Worm (Caenorhabditis elegans) whole organism, L4/young adult: Measurements from ENCODE around the gene mrpl-44.

ENCODE experiments used
- W03F9.2 ChIP-seq: fragments of 150-350 bp; optimal IDR thresholded peaks from 2 replicates; lab custom pipeline; 2014; ENCODE audit warnings: missing biosample characterization, missing genetic modification characterization
- dao-5 ChIP-seq: sonication (generic microtip); optimal IDR thresholded peaks from 2 replicates; lab custom pipeline; 2016; ENCODE audit warnings: missing genotype, missing genetic modification characterization, moderate library complexity, missing compliant biosample characterization
- him-1 ChIP-seq: sonication (generic microtip); optimal IDR thresholded peaks from 2 replicates; lab custom pipeline; 2016; ENCODE audit warnings: missing genotype, missing genetic modification reagents, missing genetic modification characterization, missing compliant biosample characterization

Gene mrpl-44

ce11 chrIII:9105653-9106052, 16.5 kb upstream of the mrpl-44 start:
- no peak for TF ChIP-seq him-1 (tag; lab: Kevin White, UChicago)
- TF ChIP-seq W03F9.2 (tag; lab: Kevin White, UChicago): no peak
- TF ChIP-seq dao-5 (tag; lab: Kevin White, UChicago): no peak

DNA sequence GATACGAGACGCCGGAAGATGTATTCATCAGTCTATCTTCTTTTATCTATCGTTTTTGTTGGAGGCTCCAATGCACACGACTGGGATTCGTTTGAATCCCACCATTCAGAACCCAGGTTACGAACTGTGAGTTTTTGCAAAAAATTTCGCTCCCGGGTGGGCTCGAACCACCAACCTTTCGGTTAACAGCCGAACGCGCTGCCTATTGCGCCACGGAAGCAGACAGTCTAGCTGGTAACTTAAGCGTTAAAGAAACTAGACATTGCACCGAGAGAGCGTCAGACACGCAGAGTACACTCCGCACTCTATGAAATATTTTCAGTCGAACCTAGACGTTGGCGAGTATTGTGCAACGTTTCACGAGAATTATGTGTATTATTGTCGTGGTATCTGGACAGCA, 14.9 kb upstream of the mrpl-44 start:
- TF ChIP-seq dao-5 (tag; lab: Kevin White, UChicago) (no peak), him-1 (tag; lab: Kevin White, UChicago) (peak; percentile 8), W03F9.2 (tag; lab: Kevin White, UChicago) (no peak)

DNA sequence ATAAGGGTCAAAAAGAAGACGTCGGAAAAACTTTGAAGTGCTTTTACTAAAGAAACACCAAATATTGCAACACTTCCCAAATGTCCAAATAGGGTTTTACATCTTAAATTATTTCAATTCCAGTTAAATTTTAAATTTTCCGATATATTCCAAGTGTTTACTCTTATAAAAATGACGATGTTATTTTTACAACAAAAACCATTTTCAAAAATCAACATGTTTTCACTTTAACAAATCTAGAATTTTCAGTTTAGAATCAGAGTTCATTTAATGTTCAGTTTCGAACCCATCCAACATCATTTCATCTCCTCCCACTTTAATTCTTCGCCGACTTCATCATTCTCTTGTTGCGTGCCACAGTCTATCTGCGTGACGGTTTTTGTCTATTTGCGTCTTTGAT, 14.5 kb upstream of the mrpl-44 start, which contains the start of gene dos-1:
dos-1 (plus strand) TSS at position 301 of the 400 bp plus-strand sequence.
- no peak for TF ChIP-seq W03F9.2 (tag; lab: Kevin White, UChicago)
- TF ChIP-seq him-1 (tag; lab: Kevin White, UChicago): no peak
- TF ChIP-seq dao-5 (tag; lab: Kevin White, UChicago): no peak

- TF ChIP-seq dao-5 (tag; lab: Kevin White, UChicago) (no peak), him-1 (tag; lab: Kevin White, UChicago) (no peak), W03F9.2 (tag; lab: Kevin White, UChicago) (no peak)
These were observed 12.0 kb upstream of the mrpl-44 start, which contains the start of gene ZK507.1 for ce11 chrIII:9101212-9101611. Gene ZK507.1, minus strand, starts transcription at chrIII:9101312.

DNA sequence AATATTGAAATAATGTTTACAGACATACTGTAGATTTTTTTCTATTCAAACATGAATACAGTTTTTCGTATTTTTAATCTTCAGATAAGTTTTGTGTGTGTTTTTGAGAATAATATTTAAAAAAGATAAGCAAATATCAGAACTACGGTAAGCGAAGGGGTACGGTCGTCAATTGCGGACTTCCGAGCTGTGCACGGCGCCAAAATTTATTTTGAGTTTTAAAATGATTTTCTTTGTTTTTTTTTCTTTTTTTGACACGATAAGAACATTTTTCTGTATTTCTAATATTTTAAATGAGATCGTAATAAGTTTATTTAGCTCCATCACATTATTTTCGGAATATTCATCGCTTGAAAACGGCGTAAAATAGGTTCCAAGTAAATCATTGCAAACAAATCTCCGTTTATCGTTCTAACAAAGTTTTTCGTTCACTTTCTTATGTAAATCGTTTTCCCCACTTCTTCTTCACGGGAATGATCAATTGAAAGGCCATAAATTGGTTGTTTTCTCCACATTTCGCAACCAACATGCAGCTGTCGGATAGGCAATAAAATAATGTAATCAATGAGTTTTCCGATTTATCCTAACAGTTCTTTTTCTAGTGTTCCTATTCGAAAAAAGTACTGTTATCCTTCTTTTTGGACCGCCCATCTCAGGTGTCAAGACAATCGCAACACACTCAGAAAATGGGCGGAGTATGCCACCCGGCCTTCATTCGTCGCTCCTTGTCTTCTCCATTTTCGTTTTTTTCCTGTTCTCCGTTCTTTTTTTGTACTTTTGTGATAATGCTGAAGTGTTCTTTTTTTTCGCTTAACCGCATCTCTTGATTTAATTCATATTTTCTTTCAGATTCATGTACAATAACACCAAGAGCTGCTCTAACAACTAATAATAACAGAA, 2.5 kb upstream of the mrpl-44 start, which contains the start of gene glp-1:
glp-1 (plus strand) TSS at position 850 of the 900 bp plus-strand sequence.
- TF ChIP-seq him-1 (tag; lab: Kevin White, UChicago): no peak
- TF ChIP-seq W03F9.2 (tag; lab: Kevin White, UChicago): no peak
- no peak for TF ChIP-seq dao-5 (tag; lab: Kevin White, UChicago)

DNA sequence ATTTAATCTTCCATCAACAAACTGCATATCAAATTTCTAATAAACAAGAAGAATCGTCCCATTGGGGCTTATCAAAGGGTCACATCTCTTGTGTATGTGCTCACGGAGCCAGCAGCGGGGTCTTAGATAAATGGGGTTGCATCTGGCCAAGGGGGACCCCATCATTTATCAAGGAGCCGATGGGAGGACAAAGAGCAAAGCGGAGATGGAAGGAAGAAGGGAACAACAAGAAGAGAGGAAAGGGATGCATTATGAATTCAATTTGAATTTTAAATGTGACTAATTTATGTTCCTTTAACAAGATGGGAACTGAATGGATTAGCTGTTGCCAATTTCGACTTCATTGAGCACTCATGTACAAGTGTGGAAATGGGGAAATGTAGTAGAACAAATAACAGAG, 4.8 kb downstream of the mrpl-44 start:
- no peak for TF ChIP-seq dao-5 (tag; lab: Kevin White, UChicago)
- no peak for TF ChIP-seq W03F9.2 (tag; lab: Kevin White, UChicago)
- peak; percentile 17 for TF ChIP-seq him-1 (tag; lab: Kevin White, UChicago)

ce11 chrIII:9083118-9083517, 6.1 kb downstream of the mrpl-44 start:
- TF ChIP-seq W03F9.2 (tag; lab: Kevin White, UChicago): no peak
- no peak for TF ChIP-seq dao-5 (tag; lab: Kevin White, UChicago)
- TF ChIP-seq him-1 (tag; lab: Kevin White, UChicago): no peak

DNA sequence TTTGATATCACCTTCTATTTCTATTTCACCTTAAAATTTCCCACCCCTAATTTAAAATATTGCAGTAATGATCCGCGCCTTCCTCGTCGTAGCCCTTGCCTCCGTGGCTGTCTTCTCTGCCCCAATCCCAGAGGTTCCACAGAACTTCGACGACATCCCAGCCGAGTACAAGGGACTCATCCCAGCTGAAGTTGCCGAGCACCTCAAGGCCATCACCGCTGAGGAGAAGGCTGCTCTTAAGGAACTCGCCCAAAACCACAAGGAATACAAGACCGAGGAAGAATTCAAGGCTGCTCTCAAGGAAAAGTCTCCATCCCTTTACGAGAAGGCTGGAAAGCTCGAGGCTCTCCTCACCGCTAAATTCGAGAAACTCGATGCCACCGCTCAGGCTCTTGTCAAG, 7.4 kb downstream of the mrpl-44 start, which contains the start of gene far-2:
far-2 (plus strand) TSS at position 66 of the 400 bp plus-strand sequence.
- TF ChIP-seq W03F9.2 (tag; lab: Kevin White, UChicago): no peak
- no peak for TF ChIP-seq dao-5 (tag; lab: Kevin White, UChicago)
- TF ChIP-seq him-1 (tag; lab: Kevin White, UChicago): no peak

- no peak for TF ChIP-seq dao-5 (tag; lab: Kevin White, UChicago)
- no peak for TF ChIP-seq him-1 (tag; lab: Kevin White, UChicago)
- TF ChIP-seq W03F9.2 (tag; lab: Kevin White, UChicago): no peak
These were observed 8.1 kb downstream of the mrpl-44 start, which contains the start of gene far-1 for ce11 chrIII:9081055-9081454. Gene far-1, minus strand, starts transcription at chrIII:9081179.

DNA sequence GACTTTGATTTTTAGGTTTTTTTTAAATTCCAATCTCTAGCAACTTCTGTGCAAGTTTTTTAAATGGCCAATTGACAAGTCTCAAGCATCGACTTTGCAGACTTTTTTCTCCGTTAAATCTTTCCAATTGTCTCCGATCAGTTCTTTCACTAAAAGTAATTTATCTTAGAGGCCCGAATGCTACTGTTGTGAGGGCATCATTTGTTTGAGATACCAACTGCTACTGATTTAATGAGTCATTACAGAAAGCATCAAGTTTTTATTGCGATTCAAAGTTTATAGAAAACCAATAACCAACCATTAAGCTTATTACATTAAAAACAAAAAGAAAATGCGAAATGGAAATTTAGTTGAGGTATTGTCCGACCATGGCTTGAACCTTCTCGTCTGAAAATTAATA, 9.0 kb downstream of the mrpl-44 start:
- TF ChIP-seq W03F9.2 (tag; lab: Kevin White, UChicago) (no peak), him-1 (tag; lab: Kevin White, UChicago) (no peak)

DNA sequence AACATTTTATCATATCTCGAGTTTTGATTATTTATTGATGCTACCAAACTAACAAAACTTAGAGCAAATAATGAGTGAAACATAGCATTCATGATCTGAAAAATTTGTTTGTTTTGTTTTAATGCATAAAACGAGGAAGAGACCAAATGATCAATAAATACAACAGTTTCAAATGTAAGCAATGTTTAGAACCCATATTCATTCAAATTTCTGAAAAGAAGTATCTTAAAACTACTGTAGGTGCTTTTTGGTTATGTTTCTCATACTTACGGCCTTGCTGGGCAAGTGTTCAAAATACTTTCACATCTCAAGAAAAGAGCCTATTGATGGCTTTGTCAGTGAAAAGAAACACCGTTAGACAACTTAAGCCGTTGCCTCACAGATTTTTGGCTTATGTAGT, 11.5 kb downstream of the mrpl-44 start, which contains the start of gene F02A9.1:
F02A9.1 (minus strand) TSS at position 101 of the 400 bp plus-strand sequence.
- no peak for TF ChIP-seq him-1 (tag; lab: Kevin White, UChicago)
- no peak for TF ChIP-seq dao-5 (tag; lab: Kevin White, UChicago)
- TF ChIP-seq W03F9.2 (tag; lab: Kevin White, UChicago): no peak

DNA sequence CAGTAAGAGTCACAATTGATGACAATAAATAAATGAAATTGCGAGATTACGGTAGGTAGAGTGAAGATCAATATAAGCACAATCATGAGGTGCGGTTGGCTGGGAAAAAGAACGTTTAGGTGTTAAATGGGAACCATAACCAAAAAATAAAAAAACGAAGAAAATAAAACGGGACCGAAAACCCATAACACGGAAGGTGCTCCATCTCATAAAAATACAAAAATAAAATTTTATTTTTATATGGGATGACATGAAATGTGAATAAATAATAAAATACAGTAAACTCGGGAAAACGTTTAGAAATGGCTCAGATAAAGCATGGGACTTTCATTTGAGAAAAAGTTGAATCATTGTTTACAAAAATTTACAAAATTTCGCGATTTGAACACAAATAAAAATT, 13.6 kb downstream of the mrpl-44 start, which contains the start of gene F02A9.7:
F02A9.7 (minus strand) TSS at position 101 of the 400 bp plus-strand sequence.
- no peak for TF ChIP-seq dao-5 (tag; lab: Kevin White, UChicago)

- TF ChIP-seq him-1 (tag; lab: Kevin White, UChicago) (no peak), dao-5 (tag; lab: Kevin White, UChicago) (no peak), W03F9.2 (tag; lab: Kevin White, UChicago) (no peak)
These were observed 16.5 kb downstream of the mrpl-44 start for ce11 chrIII:9072704-9073103.
